Worm (Caenorhabditis elegans) whole organism, L3 larva: ENCODE measurements around the gene snr-3.
A peak's percentile ranks its signal among the peaks of the same experiment; 100 is the strongest.

Experiments
- R02D3.7 ChIP-seq: fragments of 150-350 bp; optimal IDR thresholded peaks from 2 replicates; lab custom pipeline; 2014; ENCODE audit warnings: missing biosample characterization, missing genetic modification characterization
- ZK546.5 ChIP-seq: sonication (generic microtip); optimal IDR thresholded peaks from 2 replicates; lab custom pipeline; 2017; ENCODE audit warnings: missing biosample characterization, missing genetic modification characterization
- aly-2 ChIP-seq: fragments of 150-350 bp; optimal IDR thresholded peaks from 2 replicates; lab custom pipeline; 2014; ENCODE audit warnings: missing biosample characterization, missing genetic modification characterization
- ceh-28 ChIP-seq: fragments of 150-350 bp; optimal IDR thresholded peaks from 2 replicates; lab custom pipeline; 2014; ENCODE audit warnings: missing biosample characterization, missing genetic modification reagents, missing genetic modification characterization
- ceh-82 ChIP-seq: fragments of 150-350 bp; optimal IDR thresholded peaks from 2 replicates; lab custom pipeline; 2014; ENCODE audit warnings: missing biosample characterization, missing genetic modification characterization
- ceh-9 ChIP-seq: sonication (generic microtip); optimal IDR thresholded peaks from 2 replicates; lab custom pipeline; 2018; ENCODE audit warnings: missing biosample characterization, missing genetic modification characterization
- daf-12 ChIP-seq: fragments of 150-350 bp; optimal IDR thresholded peaks from 2 replicates; lab custom pipeline; 2014; ENCODE audit warnings: missing biosample characterization, missing genetic modification reagents, missing genetic modification characterization
- egl-27 ChIP-seq: sonication (generic microtip); optimal IDR thresholded peaks from 4 replicates; lab custom pipeline; 2017; ENCODE audit warnings: missing biosample characterization, missing genetic modification reagents, missing genetic modification characterization
- egl-5 ChIP-seq: fragments of 150-350 bp; optimal IDR thresholded peaks from 2 replicates; lab custom pipeline; 2017; ENCODE audit warnings: missing biosample characterization, missing genetic modification reagents, missing genetic modification characterization, inconsistent platforms
- elt-1 ChIP-seq: fragments of 150-350 bp; optimal IDR thresholded peaks from 2 replicates; lab custom pipeline; 2014; ENCODE audit warnings: missing biosample characterization, missing genetic modification characterization
- elt-2 ChIP-seq: sonication (generic microtip); optimal IDR thresholded peaks from 2 replicates; lab custom pipeline; 2016; ENCODE audit warnings: missing genetic modification reagents, mild to moderate bottlenecking, missing genetic modification characterization, missing compliant biosample characterization
- elt-3 ChIP-seq, 3 experiments: fragments of 150-350 bp in 1 of 3; sonication (generic microtip) in 2 of 3; optimal IDR thresholded peaks; 2 replicates in 2 of 3; 4 replicates in 1 of 3; lab custom pipeline; 2014 to 2017; ENCODE audit warnings: missing biosample characterization in 3 of 3, missing genetic modification characterization in 3 of 3
- eor-1 ChIP-seq, 2 experiments: fragments of 150-350 bp; optimal IDR thresholded peaks; 2 replicates each; lab custom pipeline; 2014 to 2018; ENCODE audit warnings: missing biosample characterization in 2 of 2, missing genetic modification characterization in 2 of 2
- fkh-10 ChIP-seq: sonication (generic microtip); optimal IDR thresholded peaks from 2 replicates; lab custom pipeline; 2017; ENCODE audit warnings: missing biosample characterization, missing genetic modification reagents, missing genetic modification characterization
- fkh-2 ChIP-seq: fragments of 150-350 bp; optimal IDR thresholded peaks from 2 replicates; lab custom pipeline; 2014; ENCODE audit warnings: missing biosample characterization, missing genetic modification reagents, missing genetic modification characterization
- hmg-11 ChIP-seq: sonication (generic microtip); optimal IDR thresholded peaks from 2 replicates; lab custom pipeline; 2016; ENCODE audit warnings: missing genetic modification characterization, missing compliant biosample characterization
- jun-1 ChIP-seq: fragments of 150-350 bp; optimal IDR thresholded peaks from 2 replicates; lab custom pipeline; 2014; ENCODE audit warnings: missing biosample characterization, missing genetic modification reagents, missing genetic modification characterization
- lin-15B ChIP-seq: fragments of 150-350 bp; optimal IDR thresholded peaks from 2 replicates; lab custom pipeline; 2014; ENCODE audit warnings: missing biosample characterization, missing genetic modification characterization
- lsy-12 ChIP-seq: sonication (generic microtip); optimal IDR thresholded peaks from 2 replicates; lab custom pipeline; 2016; ENCODE audit warnings: mild to moderate bottlenecking, missing genetic modification characterization, missing compliant biosample characterization
- mdl-1 ChIP-seq: fragments of 150-350 bp; optimal IDR thresholded peaks from 2 replicates; lab custom pipeline; 2014; ENCODE audit warnings: missing biosample characterization, missing genetic modification characterization
- mml-1 ChIP-seq: fragments of 150-350 bp; sonication (generic microtip); optimal IDR thresholded peaks from 3 replicates; lab custom pipeline; 2014; ENCODE audit warnings: missing biosample characterization, missing genetic modification characterization
- nfya-1 ChIP-seq: sonication (generic microtip); optimal IDR thresholded peaks from 2 replicates; lab custom pipeline; 2017; ENCODE audit warnings: missing genetic modification characterization, mild to moderate bottlenecking, missing compliant biosample characterization, antibody characterized with exemption, moderate library complexity; ENCODE audit not compliant: insufficient read depth
- nhr-12 ChIP-seq: fragments of 150-350 bp; optimal IDR thresholded peaks from 2 replicates; lab custom pipeline; 2014; ENCODE audit warnings: missing biosample characterization, missing genetic modification characterization
- nhr-23 ChIP-seq: fragments of 150-350 bp; optimal IDR thresholded peaks from 2 replicates; lab custom pipeline; 2014; ENCODE audit warnings: missing biosample characterization, missing genetic modification reagents, missing genetic modification characterization
- nhr-237 ChIP-seq: fragments of 150-350 bp; optimal IDR thresholded peaks from 2 replicates; lab custom pipeline; 2014; ENCODE audit warnings: missing biosample characterization, missing genetic modification characterization
- nhr-25 ChIP-seq: sonication (generic microtip); optimal IDR thresholded peaks from 2 replicates; lab custom pipeline; 2017; ENCODE audit warnings: missing biosample characterization, missing genetic modification characterization
- nhr-28 ChIP-seq: fragments of 150-350 bp; optimal IDR thresholded peaks from 2 replicates; lab custom pipeline; 2014; ENCODE audit warnings: missing biosample characterization, missing genetic modification characterization
- nhr-43 ChIP-seq: sonication (generic microtip); optimal IDR thresholded peaks from 2 replicates; lab custom pipeline; 2016; ENCODE audit warnings: mild to moderate bottlenecking, missing genetic modification characterization, missing compliant biosample characterization; ENCODE audit not compliant: poor library complexity, severe bottlenecking
- nhr-67 ChIP-seq: fragments of 150-350 bp; optimal IDR thresholded peaks from 2 replicates; lab custom pipeline; 2014; ENCODE audit warnings: missing biosample characterization, missing genetic modification characterization
- nhr-76 ChIP-seq: fragments of 150-350 bp; sonication (generic microtip); optimal IDR thresholded peaks from 5 replicates; lab custom pipeline; 2014; ENCODE audit warnings: missing biosample characterization, missing genetic modification characterization
- pqm-1 ChIP-seq: fragments of 150-350 bp; optimal IDR thresholded peaks from 2 replicates; lab custom pipeline; 2017; ENCODE audit warnings: missing biosample characterization, missing genetic modification characterization, inconsistent platforms
- skn-1 ChIP-seq: fragments of 150-350 bp; optimal IDR thresholded peaks from 2 replicates; lab custom pipeline; 2014; ENCODE audit warnings: missing biosample characterization, missing genetic modification characterization
- snpc-4 ChIP-seq: fragments of 150-350 bp; optimal IDR thresholded peaks from 2 replicates; lab custom pipeline; 2014; ENCODE audit warnings: missing biosample characterization, missing genetic modification characterization
- tbx-2 ChIP-seq: sonication (generic microtip); optimal IDR thresholded peaks from 2 replicates; lab custom pipeline; 2016; ENCODE audit warnings: mild to moderate bottlenecking, missing genetic modification characterization, missing compliant biosample characterization
- unc-39 ChIP-seq: sonication (generic microtip); optimal IDR thresholded peaks from 4 replicates; lab custom pipeline; 2017; ENCODE audit warnings: missing biosample characterization, missing genetic modification characterization
- zag-1 ChIP-seq: fragments of 150-350 bp; optimal IDR thresholded peaks from 2 replicates; lab custom pipeline; 2014; ENCODE audit warnings: missing biosample characterization, missing genetic modification characterization
- ztf-11 ChIP-seq: fragments of 150-350 bp; optimal IDR thresholded peaks from 2 replicates; lab custom pipeline; 2014; ENCODE audit warnings: missing biosample characterization, missing genetic modification characterization
- ztf-4 ChIP-seq: fragments of 150-350 bp; optimal IDR thresholded peaks from 2 replicates; lab custom pipeline; 2014; ENCODE audit warnings: missing biosample characterization, missing genetic modification characterization

The snr-3 gene

ce11 chrII:6449656-6450055, 39.9 kb downstream of the snr-3 start, which contains the start of gene nhr-22:
Gene nhr-22 (minus strand): TSS chrII:6449792.
- TF ChIP-seq elt-2 (peak; percentile 37), ceh-82 (tag; lab: Kevin White, UChicago) (no peak)

- TF ChIP-seq nhr-43 (tag; lab: Kevin White, UChicago) (no peak), unc-39 (tag; lab: Kevin White, UChicago) (no peak), ztf-4 (tag; lab: Kevin White, UChicago) (no peak), nhr-25 (peak; percentile 52), ceh-9 (no peak), jun-1 (tag; lab: Kevin White, UChicago) (no peak), nhr-67 (tag; lab: Kevin White, UChicago) (no peak), elt-2 (peak; percentile 53), daf-12 (no peak), lsy-12 (tag; lab: Kevin White, UChicago) (no peak), pqm-1 (tag; lab: Kevin White, UChicago) (peak; percentile 9), fkh-10 (no peak), mml-1 (no peak), ztf-11 (tag; lab: Kevin White, UChicago) (no peak), nfya-1 (tag; lab: Kevin White, UChicago) (no peak), ZK546.5 (no peak), skn-1 (no peak), egl-5 (no peak), snpc-4 (tag; lab: Kevin White, UChicago) (no peak), lin-15B (no peak), elt-1 (no peak), elt-3 (tag; optimal IDR thresholded peaks at IDR 0.05; lab: Kevin White, UChicago) (no peak), nhr-23 (tag; lab: Kevin White, UChicago) (peak; percentile 14), aly-2 (tag; lab: Kevin White, UChicago) (no peak), nhr-76 (tag; lab: Kevin White, UChicago) (no peak), tbx-2 (tag; lab: Kevin White, UChicago) (no peak), mdl-1 (tag; lab: Kevin White, UChicago) (no peak), fkh-2 (no peak)
Observed at ce11 chrII:6448656-6449055, 40.9 kb downstream of the snr-3 start.

ce11 chrII:6448189-6448588, 41.4 kb downstream of the snr-3 start:
- TF ChIP-seq ceh-28 (tag; lab: Kevin White, UChicago) (no peak), aly-2 (tag; lab: Kevin White, UChicago) (no peak), eor-1 (tag; optimal IDR thresholded peaks at IDR 0.05; lab: Kevin White, UChicago) (no peak), nhr-12 (tag; lab: Kevin White, UChicago) (no peak), nhr-25 (peak; percentile 29), egl-5 (no peak), nhr-23 (tag; lab: Kevin White, UChicago) (peak; percentile 15)

- no peak for TF ChIP-seq egl-27 (tag; lab: Kevin White, UChicago)
- TF ChIP-seq ZK546.5: no peak
- no peak for TF ChIP-seq nhr-28 (tag; lab: Kevin White, UChicago)
- TF ChIP-seq nhr-67 (tag; lab: Kevin White, UChicago): no peak
- no peak for TF ChIP-seq fkh-2
- TF ChIP-seq nhr-237 (tag; lab: Kevin White, UChicago): no peak
- no peak for TF ChIP-seq jun-1 (tag; lab: Kevin White, UChicago)
- no peak for TF ChIP-seq hmg-11 (tag; lab: Kevin White, UChicago)
- no peak for TF ChIP-seq ceh-28 (tag; lab: Kevin White, UChicago)
- no peak for TF ChIP-seq snpc-4 (tag; lab: Kevin White, UChicago)
- no peak for TF ChIP-seq zag-1 (tag; lab: Kevin White, UChicago)
- TF ChIP-seq egl-5: no peak
- no peak for TF ChIP-seq elt-3 (tag; optimal IDR thresholded peaks at IDR 0.05; lab: Kevin White, UChicago)
- no peak for TF ChIP-seq R02D3.7 (tag; lab: Kevin White, UChicago)
Observed at ce11 chrII:6443710-6444109, 45.9 kb downstream of the snr-3 start, which contains the start of gene K06A1.2. Gene K06A1.2 (plus strand): TSS chrII:6444010.
